Fruit fly (Drosophila melanogaster): Measurements from ENCODE around the gene CG5541.

Gene CG5541

DNA sequence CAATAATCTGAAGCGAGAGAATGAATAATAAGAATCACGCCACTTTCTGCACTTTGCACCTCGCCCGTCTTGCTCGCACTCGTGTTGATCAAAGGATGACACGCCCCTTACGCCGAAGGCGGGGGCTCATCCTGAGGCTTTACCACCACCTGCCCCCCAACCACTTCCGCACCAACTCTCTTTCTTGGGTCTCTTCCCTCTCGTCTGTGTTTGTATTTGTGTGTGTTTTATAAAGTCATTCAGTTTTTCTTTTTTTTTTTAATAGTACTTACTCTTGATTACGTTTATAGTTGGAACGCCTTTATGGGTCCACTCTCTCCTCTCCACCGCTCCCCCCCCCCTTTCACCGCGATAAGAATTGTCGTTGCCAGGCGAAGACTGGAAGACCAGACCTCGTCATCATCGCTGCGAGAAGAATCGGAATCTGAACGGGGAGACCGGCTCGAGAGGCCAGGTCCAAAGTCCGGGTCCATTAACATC is 25.5 kb downstream of the CG5541 start:
- TF ChIP-seq CG1620 (GFP tag; optimal IDR thresholded peaks at IDR 0.05) = peak; percentile 80
- peak; percentile 96 for TF ChIP-seq cic (GFP tag; optimal IDR thresholded peaks at IDR 0.05)
- TF ChIP-seq Clk (GFP tag; optimal IDR thresholded peaks at IDR 0.05) = peak; percentile 71
- TF ChIP-seq toe (GFP tag; optimal IDR thresholded peaks at IDR 0.05) = peak; percentile 64
- peak; percentile 88 for TF ChIP-seq Crg-1 (GFP tag; optimal IDR thresholded peaks at IDR 0.05)
- TF ChIP-seq CG14711 (tag; optimal IDR thresholded peaks at IDR 0.05) = peak; percentile 91
- TF ChIP-seq CG33017 (tag; optimal IDR thresholded peaks at IDR 0.05) = peak; percentile 88
- peak; percentile 82 for TF ChIP-seq pad (GFP tag; optimal IDR thresholded peaks at IDR 0.05)
- TF ChIP-seq ovo (GFP tag; optimal IDR thresholded peaks at IDR 0.05) = peak; percentile 75
- no peak for TF ChIP-seq cnc (optimal IDR thresholded peaks at IDR 0.05)
- peak; percentile 95 for TF ChIP-seq CG7101 (tag; optimal IDR thresholded peaks at IDR 0.05)
- peak; percentile 88 for TF ChIP-seq tj (GFP tag; optimal IDR thresholded peaks at IDR 0.05)
- peak; percentile 89 for TF ChIP-seq CG7045 (GFP tag; optimal IDR thresholded peaks at IDR 0.05)
- peak; percentile 84 for TF ChIP-seq Mnt (GFP tag; optimal IDR thresholded peaks at IDR 0.05)
- peak; percentile 66 for TF ChIP-seq CG5204 (GFP tag; optimal IDR thresholded peaks at IDR 0.05)
- TF ChIP-seq CG12768 (GFP tag; optimal IDR thresholded peaks at IDR 0.05) = peak; percentile 98
- peak; percentile 95 for TF ChIP-seq kay (GFP tag; ENCODE audit: borderline replicate concordance)
- TF ChIP-seq Hr96 (GFP tag; optimal IDR thresholded peaks at IDR 0.05) = peak; percentile 83
- peak; percentile 98 for TF ChIP-seq bab1 (GFP tag; optimal IDR thresholded peaks at IDR 0.05)
- peak; percentile 90 for TF ChIP-seq CG11617 (GFP tag; optimal IDR thresholded peaks at IDR 0.05)

DNA sequence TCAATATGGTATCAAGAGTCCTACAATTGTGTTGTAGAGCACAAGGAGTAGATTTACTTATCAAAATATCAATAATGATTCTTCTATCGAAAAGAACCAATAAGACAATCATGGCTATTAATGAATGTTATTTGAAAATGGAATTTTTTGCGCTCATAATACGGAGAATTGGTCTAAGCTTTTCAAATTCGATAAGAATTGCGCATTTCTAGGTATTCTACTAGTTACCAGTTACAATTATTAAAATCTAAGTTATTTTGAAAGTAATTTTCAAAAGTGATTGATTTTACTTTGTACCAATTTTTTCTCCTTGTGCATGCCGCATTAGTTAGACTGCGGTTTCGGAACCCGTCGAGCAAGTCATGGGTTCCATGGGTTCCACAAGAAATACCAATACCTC is 26.2 kb downstream of the CG5541 start:
- no peak for TF ChIP-seq pad (GFP tag; optimal IDR thresholded peaks at IDR 0.05)
- peak; percentile 0 for TF ChIP-seq kay (GFP tag; ENCODE audit: borderline replicate concordance)

DNA sequence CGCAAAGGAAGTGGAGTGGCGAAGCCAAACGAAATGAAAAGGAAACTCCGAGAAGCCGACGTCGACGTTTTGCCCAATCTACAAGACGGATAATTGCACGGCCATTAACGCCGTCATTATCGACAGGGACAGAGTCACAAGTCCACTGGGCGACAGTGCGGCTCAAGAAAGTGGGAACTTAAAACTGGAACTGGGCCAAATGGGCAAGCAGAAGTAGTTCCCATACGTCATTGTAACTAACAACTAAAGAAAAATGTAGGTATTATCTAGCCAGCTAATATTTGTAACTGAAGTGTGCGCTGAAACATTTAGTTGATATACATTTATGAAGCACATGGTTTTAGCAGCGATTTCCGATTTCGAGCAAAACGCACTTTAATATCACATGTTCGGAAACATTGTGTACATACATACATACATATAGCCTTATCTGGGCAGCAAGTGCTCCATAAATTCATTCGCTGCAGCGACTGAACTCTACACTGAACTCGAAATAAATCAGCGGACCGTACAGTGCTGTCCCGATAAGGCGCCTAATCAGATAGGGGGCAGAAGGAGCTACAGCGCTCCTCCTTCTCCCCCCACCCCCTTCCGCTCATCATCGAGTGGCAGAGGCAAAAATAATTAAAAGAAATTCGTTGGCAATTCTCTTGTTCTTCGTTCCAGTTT is 27.0 kb downstream of the CG5541 start:
- TF ChIP-seq CG7101 (tag; optimal IDR thresholded peaks at IDR 0.05) = peak; percentile 19
- TF ChIP-seq ovo (GFP tag; optimal IDR thresholded peaks at IDR 0.05) = peak; percentile 55
- TF ChIP-seq cnc (optimal IDR thresholded peaks at IDR 0.05) = no peak
- peak; percentile 23 for TF ChIP-seq bab1 (GFP tag; optimal IDR thresholded peaks at IDR 0.05)
- no peak for TF ChIP-seq CG33017 (tag; optimal IDR thresholded peaks at IDR 0.05)
- TF ChIP-seq CG1620 (GFP tag; optimal IDR thresholded peaks at IDR 0.05) = no peak
- no peak for TF ChIP-seq Crg-1 (GFP tag; optimal IDR thresholded peaks at IDR 0.05)
- TF ChIP-seq CG5204 (GFP tag; optimal IDR thresholded peaks at IDR 0.05) = no peak
- no peak for TF ChIP-seq CG7045 (GFP tag; optimal IDR thresholded peaks at IDR 0.05)
- TF ChIP-seq Clk (GFP tag; optimal IDR thresholded peaks at IDR 0.05) = no peak
- peak; percentile 27 for TF ChIP-seq CG11617 (GFP tag; optimal IDR thresholded peaks at IDR 0.05)
- TF ChIP-seq cic (GFP tag; optimal IDR thresholded peaks at IDR 0.05) = peak; percentile 50
- no peak for TF ChIP-seq toe (GFP tag; optimal IDR thresholded peaks at IDR 0.05)
- TF ChIP-seq pad (GFP tag; optimal IDR thresholded peaks at IDR 0.05) = no peak
- TF ChIP-seq kay (GFP tag; ENCODE audit: borderline replicate concordance) = peak; percentile 15
- TF ChIP-seq CG12768 (GFP tag; optimal IDR thresholded peaks at IDR 0.05) = peak; percentile 39
- TF ChIP-seq Hr96 (GFP tag; optimal IDR thresholded peaks at IDR 0.05) = no peak
- peak; percentile 12 for TF ChIP-seq tj (GFP tag; optimal IDR thresholded peaks at IDR 0.05)
- no peak for TF ChIP-seq CG14711 (tag; optimal IDR thresholded peaks at IDR 0.05)
- TF ChIP-seq Mnt (GFP tag; optimal IDR thresholded peaks at IDR 0.05) = peak; percentile 46

DNA sequence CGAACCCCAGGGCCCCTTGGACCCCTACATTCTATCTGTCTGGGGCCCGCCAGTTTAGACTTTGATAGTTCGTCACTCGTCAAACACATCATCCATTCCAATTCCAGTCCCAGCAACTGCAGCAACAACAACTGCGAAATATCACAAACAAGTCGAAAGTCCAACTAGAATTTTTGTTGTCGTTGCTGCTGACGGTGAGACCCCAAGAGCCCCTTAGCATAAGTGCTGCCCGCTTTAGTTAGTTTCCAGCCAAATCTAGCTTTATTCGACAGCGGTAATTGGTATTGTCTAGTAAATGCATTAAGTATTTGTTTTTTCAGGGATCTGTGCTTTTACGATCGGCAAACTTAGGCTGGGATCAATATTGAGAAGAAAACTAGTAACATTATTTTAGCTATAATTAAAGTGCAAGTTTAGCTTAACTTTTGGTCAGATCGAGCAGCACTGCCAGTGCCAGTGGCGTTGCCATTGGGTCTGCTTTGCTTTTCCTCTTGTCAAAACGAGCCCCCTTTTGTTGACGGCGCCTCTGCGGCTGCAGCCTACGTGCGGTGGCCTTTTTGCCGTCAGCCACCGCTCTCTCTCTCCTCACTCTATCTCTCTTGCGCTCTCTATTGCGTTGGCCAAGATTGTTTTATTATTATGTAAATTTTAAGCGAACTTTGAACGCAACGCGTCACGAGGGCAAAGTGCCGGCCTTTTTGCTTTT is 30.9 kb downstream of the CG5541 start:
- TF ChIP-seq CG1620 (GFP tag; optimal IDR thresholded peaks at IDR 0.05) (peak; percentile 88), bab1 (GFP tag; optimal IDR thresholded peaks at IDR 0.05) (peak; percentile 74), Hr96 (GFP tag; optimal IDR thresholded peaks at IDR 0.05) (peak; percentile 91), CG33017 (tag; optimal IDR thresholded peaks at IDR 0.05) (peak; percentile 39), CG12768 (GFP tag; optimal IDR thresholded peaks at IDR 0.05) (peak; percentile 77), CG11617 (GFP tag; optimal IDR thresholded peaks at IDR 0.05) (peak; percentile 93), CG7101 (tag; optimal IDR thresholded peaks at IDR 0.05) (peak; percentile 87), Crg-1 (GFP tag; optimal IDR thresholded peaks at IDR 0.05) (peak; percentile 84), pad (GFP tag; optimal IDR thresholded peaks at IDR 0.05) (peak; percentile 56), Mnt (GFP tag; optimal IDR thresholded peaks at IDR 0.05) (peak; percentile 75), cic (GFP tag; optimal IDR thresholded peaks at IDR 0.05) (peak; percentile 75), CG5204 (GFP tag; optimal IDR thresholded peaks at IDR 0.05) (peak; percentile 84), kay (GFP tag; ENCODE audit: borderline replicate concordance) (peak; percentile 98), Clk (GFP tag; optimal IDR thresholded peaks at IDR 0.05) (peak; percentile 40), ovo (GFP tag; optimal IDR thresholded peaks at IDR 0.05) (peak; percentile 59), CG7045 (GFP tag; optimal IDR thresholded peaks at IDR 0.05) (peak; percentile 70), CG14711 (tag; optimal IDR thresholded peaks at IDR 0.05) (peak; percentile 73), toe (GFP tag; optimal IDR thresholded peaks at IDR 0.05) (peak; percentile 78), tj (GFP tag; optimal IDR thresholded peaks at IDR 0.05) (peak; percentile 71), cnc (optimal IDR thresholded peaks at IDR 0.05) (no peak)

DNA sequence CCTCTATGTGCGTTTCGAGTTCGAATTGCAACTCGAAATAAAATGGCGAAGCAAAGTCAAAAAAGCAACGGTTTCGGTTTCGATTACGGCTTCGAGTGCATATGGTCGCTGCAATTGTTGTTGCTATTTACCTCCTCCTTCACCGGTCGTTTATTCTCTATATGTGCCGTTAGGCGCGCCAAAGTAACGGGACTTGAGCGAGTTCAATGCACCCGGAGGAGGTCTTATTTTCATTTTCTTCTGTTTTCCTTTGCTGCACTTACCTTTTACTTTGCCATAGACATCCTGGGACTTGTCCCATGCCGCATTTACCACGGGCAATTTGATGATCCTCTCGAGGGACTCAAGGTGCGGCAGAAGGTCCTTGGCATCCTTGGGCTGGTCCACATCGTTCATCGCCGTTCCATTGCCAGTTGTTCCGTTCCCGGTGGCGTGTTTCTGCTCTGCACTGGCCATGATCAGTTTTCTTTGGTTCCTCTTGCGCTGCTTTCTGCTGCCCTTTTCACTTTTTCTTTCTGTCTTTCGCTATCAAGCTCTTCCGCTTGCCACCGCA is 31.6 kb downstream of the CG5541 start:
- TF ChIP-seq Mnt (GFP tag; optimal IDR thresholded peaks at IDR 0.05) (no peak), pad (GFP tag; optimal IDR thresholded peaks at IDR 0.05) (peak; percentile 89), ovo (GFP tag; optimal IDR thresholded peaks at IDR 0.05) (peak; percentile 100), CG14711 (tag; optimal IDR thresholded peaks at IDR 0.05) (no peak), bab1 (GFP tag; optimal IDR thresholded peaks at IDR 0.05) (peak; percentile 69), CG33017 (tag; optimal IDR thresholded peaks at IDR 0.05) (no peak), toe (GFP tag; optimal IDR thresholded peaks at IDR 0.05) (no peak), CG11617 (GFP tag; optimal IDR thresholded peaks at IDR 0.05) (no peak), CG7101 (tag; optimal IDR thresholded peaks at IDR 0.05) (no peak), Clk (GFP tag; optimal IDR thresholded peaks at IDR 0.05) (no peak), tj (GFP tag; optimal IDR thresholded peaks at IDR 0.05) (peak; percentile 96), CG1620 (GFP tag; optimal IDR thresholded peaks at IDR 0.05) (no peak), CG7045 (GFP tag; optimal IDR thresholded peaks at IDR 0.05) (no peak), kay (GFP tag; ENCODE audit: borderline replicate concordance) (no peak), cic (GFP tag; optimal IDR thresholded peaks at IDR 0.05) (no peak)
